Worm (Caenorhabditis elegans) whole organism, late embryonic: ENCODE data around the gene ndua-8.

ENCODE experiments used
- ahr-1 ChIP-seq: sonication (generic microtip); optimal IDR thresholded peaks from 2 replicates; lab custom pipeline; 2016; ENCODE audit warnings: missing genetic modification characterization, missing compliant biosample characterization
- ama-1 ChIP-seq: fragments of 150-350 bp; optimal IDR thresholded peaks from 2 replicates; lab custom pipeline; 2014
- ceh-19 ChIP-seq: fragments of 200-800 bp; sonication (Bioruptor generic); optimal IDR thresholded peaks from 2 replicates; lab custom pipeline; 2018; ENCODE audit warnings: mild to moderate bottlenecking, missing genetic modification characterization, missing compliant biosample characterization
- ceh-9 ChIP-seq: sonication (generic microtip); optimal IDR thresholded peaks from 2 replicates; lab custom pipeline; 2016; ENCODE audit warnings: mild to moderate bottlenecking, missing genetic modification characterization, inconsistent platforms, missing compliant biosample characterization
- fkh-10 ChIP-seq: fragments of 150-350 bp; optimal IDR thresholded peaks from 2 replicates; lab custom pipeline; 2014; ENCODE audit warnings: missing biosample characterization, missing genetic modification reagents, missing genetic modification characterization
- fkh-6 ChIP-seq: sonication (generic microtip); optimal IDR thresholded peaks from 2 replicates; lab custom pipeline; 2016; ENCODE audit warnings: missing genetic modification characterization, missing compliant biosample characterization
- nhr-11 ChIP-seq: fragments of 150-350 bp; optimal IDR thresholded peaks from 2 replicates; lab custom pipeline; 2014; ENCODE audit warnings: missing biosample characterization, missing genetic modification characterization
- odd-2 ChIP-seq: sonication (generic microtip); optimal IDR thresholded peaks from 2 replicates; lab custom pipeline; 2017; ENCODE audit warnings: antibody characterized with exemption, mild to moderate bottlenecking, missing genetic modification characterization, missing compliant biosample characterization
- pag-3 ChIP-seq: sonication (generic microtip); optimal IDR thresholded peaks from 2 replicates; lab custom pipeline; 2016; ENCODE audit warnings: missing compliant biosample characterization, missing genetic modification characterization, borderline replicate concordance
- pha-4 ChIP-seq: fragments of 150-350 bp; optimal IDR thresholded peaks from 2 replicates; lab custom pipeline; 2018; ENCODE audit warnings: missing biosample characterization, missing genetic modification reagents, missing genetic modification characterization
- tbx-7 ChIP-seq: sonication (generic microtip); optimal IDR thresholded peaks from 2 replicates; lab custom pipeline; 2016; ENCODE audit warnings: missing genotype, missing genetic modification characterization, missing compliant biosample characterization

ce11 chrIII:2577982-2578381 lies 49.1 kb downstream of the ndua-8 start:
- TF ChIP-seq nhr-11 (tag; lab: Kevin White, UChicago) (no peak), tbx-7 (no peak), ama-1 (lab: Kevin White, UChicago) (no peak), pha-4 (tag; lab: Kevin White, UChicago) (no peak), odd-2 (tag; lab: Kevin White, UChicago) (no peak), fkh-10 (GFP tag; lab: Kevin White, UChicago) (no peak), ahr-1 (tag; lab: Kevin White, UChicago) (no peak), pag-3 (tag; lab: Kevin White, UChicago) (no peak), ceh-19 (GFP tag; lab: Kevin White, UChicago) (no peak), ceh-9 (tag; lab: Kevin White, UChicago) (no peak), fkh-6 (tag; lab: Kevin White, UChicago) (no peak)
